Fruit fly (Drosophila melanogaster) whole organism, embryonic: ENCODE measurements around the gene CG2574.

Experiments used
- Abd-B ChIP-seq: fragments of 200-800 bp; sonication (Bioruptor generic); optimal IDR thresholded peaks from 2 replicates; lab custom pipeline; 2018; ENCODE audit warnings: missing biosample characterization, mild to moderate bottlenecking, missing genetic modification characterization, moderate library complexity
- Aef1 ChIP-seq: fragments of 200-800 bp; sonication (Bioruptor generic); IDR thresholded peaks from 3 replicates; pipeline ENCODE4 v1.3.6; 2022; ENCODE audit warnings: missing biosample characterization, missing genetic modification characterization
- Awh ChIP-seq: fragments of 200-800 bp; sonication (Bioruptor generic); IDR thresholded peaks from 2 replicates; pipeline ENCODE4, ENCODE4 v1.3.6; 2022; ENCODE audit warnings: missing biosample characterization, missing genetic modification characterization
- B-H2 ChIP-seq: fragments of 200-800 bp; sonication (Bioruptor generic); optimal IDR thresholded peaks from 2 replicates; lab custom pipeline; 2018; ENCODE audit warnings: missing biosample characterization, mild to moderate bottlenecking, missing genetic modification characterization
- CG12391 ChIP-seq: fragments of 200-800 bp; sonication (Bioruptor generic); optimal IDR thresholded peaks from 3 replicates; lab custom pipeline; 2018; ENCODE audit warnings: missing biosample characterization, mild to moderate bottlenecking, missing genetic modification characterization, moderate library complexity
- CG13287 ChIP-seq: fragments of 200-800 bp; sonication (Bioruptor generic); IDR thresholded peaks from 2 replicates; pipeline ENCODE4 v1.3.6; 2022; ENCODE audit warnings: missing biosample characterization, missing genetic modification characterization; ENCODE audit not compliant: partially characterized antibody
- CG13296 ChIP-seq: fragments of 200-800 bp; sonication (Bioruptor generic); optimal IDR thresholded peaks from 3 replicates; lab custom pipeline; 2018; ENCODE audit warnings: missing biosample characterization, mild to moderate bottlenecking, missing genetic modification characterization
- CG14710 ChIP-seq: fragments of 200-800 bp; sonication (Bioruptor generic); optimal IDR thresholded peaks from 3 replicates; lab custom pipeline; 2019; ENCODE audit warnings: missing biosample characterization, mild to moderate bottlenecking, missing genetic modification characterization, moderate library complexity
- CG14860 ChIP-seq: fragments of 200-800 bp; sonication (Bioruptor generic); IDR thresholded peaks from 3 replicates; pipeline ENCODE4 v1.3.6; 2022; ENCODE audit warnings: missing biosample characterization, missing genetic modification characterization; ENCODE audit not compliant: partially characterized antibody
- CG15269 ChIP-seq: fragments of 200-800 bp; sonication (Bioruptor generic); optimal IDR thresholded peaks from 2 replicates; lab custom pipeline; 2018; ENCODE audit warnings: missing biosample characterization, mild to moderate bottlenecking, missing genetic modification characterization, moderate library complexity
- CG15479 ChIP-seq: fragments of 200-800 bp; sonication (Bioruptor generic); optimal IDR thresholded peaks from 3 replicates; lab custom pipeline; 2019; ENCODE audit warnings: missing biosample characterization, mild to moderate bottlenecking, missing genetic modification characterization, moderate library complexity
- CG17612 ChIP-seq: fragments of 200-800 bp; sonication (Bioruptor generic); IDR thresholded peaks from 2 replicates; pipeline ENCODE4 v1.3.6; 2022; ENCODE audit warnings: missing biosample characterization, missing genetic modification characterization
- CG18262 ChIP-seq: fragments of 200-800 bp; optimal IDR thresholded peaks from 3 replicates; lab custom pipeline; 2019; ENCODE audit warnings: missing biosample characterization, mild to moderate bottlenecking, missing genetic modification characterization, moderate library complexity
- CG1832 ChIP-seq: fragments of 200-800 bp; sonication (Bioruptor generic); optimal IDR thresholded peaks from 2 replicates; lab custom pipeline; 2017; ENCODE audit warnings: missing biosample characterization, mild to moderate bottlenecking, missing genetic modification characterization, inconsistent platforms
- CG2712 ChIP-seq: fragments of 200-800 bp; optimal IDR thresholded peaks from 3 replicates; lab custom pipeline; 2019; ENCODE audit warnings: missing biosample characterization, mild to moderate bottlenecking, missing genetic modification characterization, moderate library complexity
- CG30020 ChIP-seq: fragments of 200-800 bp; optimal IDR thresholded peaks from 2 replicates; lab custom pipeline; 2019; ENCODE audit warnings: missing biosample characterization, mild to moderate bottlenecking, missing genetic modification characterization, moderate library complexity
- CG5180 ChIP-seq: fragments of 200-800 bp; sonication (Bioruptor generic); optimal IDR thresholded peaks from 3 replicates; lab custom pipeline; 2017; ENCODE audit warnings: missing biosample characterization, missing genetic modification characterization, mild to moderate bottlenecking, moderate library complexity, missing genetic modification reagents
- CG5245 ChIP-seq: fragments of 200-800 bp; sonication (Bioruptor generic); optimal IDR thresholded peaks from 3 replicates; lab custom pipeline; 2016; ENCODE audit warnings: missing biosample characterization, missing genetic modification characterization
- CG9215 ChIP-seq: fragments of 200-800 bp; sonication (Bioruptor generic); IDR thresholded peaks from 2 replicates; pipeline ENCODE4 v1.3.6; 2022; ENCODE audit warnings: missing biosample characterization, missing genetic modification characterization
- CoRest ChIP-seq: fragments of 200-800 bp; sonication (Bioruptor generic); optimal IDR thresholded peaks from 3 replicates; lab custom pipeline; 2018; ENCODE audit warnings: missing biosample characterization, mild to moderate bottlenecking, missing genetic modification characterization, moderate library complexity
- ERR ChIP-seq: fragments of 200-800 bp; sonication (Bioruptor generic); optimal IDR thresholded peaks from 2 replicates; lab custom pipeline; 2016; ENCODE audit warnings: missing biosample characterization, missing genetic modification characterization
- Eip74EF ChIP-seq, 2 experiments: fragments of 200-800 bp in 1 of 2; fragments of >200 bp in 1 of 2; sonication (Bioruptor generic) in 1 of 2; optimal IDR thresholded peaks; 2 replicates each; lab custom pipeline; 2017 to 2019; ENCODE audit warnings: missing biosample characterization in 2 of 2, missing genetic modification characterization in 2 of 2, mild to moderate bottlenecking in 1 of 2, moderate library complexity in 1 of 2
- Fer1 ChIP-seq: fragments of 200-800 bp; sonication (Bioruptor generic); optimal IDR thresholded peaks from 2 replicates; lab custom pipeline; 2017; ENCODE audit warnings: missing biosample characterization, mild to moderate bottlenecking, missing genetic modification characterization
- Gsc ChIP-seq: fragments of 200-800 bp; sonication (Bioruptor generic); IDR thresholded peaks from 2 replicates; pipeline ENCODE4 v1.3.6; 2022; ENCODE audit warnings: missing biosample characterization, missing genetic modification characterization
- Hand ChIP-seq: fragments of 200-800 bp; sonication (Bioruptor generic); optimal IDR thresholded peaks from 2 replicates; lab custom pipeline; 2017; ENCODE audit warnings: mild to moderate bottlenecking, missing biosample characterization, missing genetic modification reagents, missing genetic modification characterization
- Mes4 ChIP-seq: fragments of 200-800 bp; sonication (Bioruptor generic); optimal IDR thresholded peaks from 2 replicates; lab custom pipeline; 2016; ENCODE audit warnings: missing biosample characterization, missing genetic modification characterization
- Myb ChIP-seq: fragments of 200-800 bp; sonication (Bioruptor generic); optimal IDR thresholded peaks from 2 replicates; lab custom pipeline; 2016; ENCODE audit warnings: missing biosample characterization, missing genetic modification characterization
- Nf-YB ChIP-seq: fragments of 200-800 bp; sonication (Bioruptor generic); optimal IDR thresholded peaks from 3 replicates; lab custom pipeline; 2019; ENCODE audit warnings: missing biosample characterization, mild to moderate bottlenecking, missing genetic modification characterization, moderate library complexity
- NfI ChIP-seq: fragments of 200-800 bp; sonication (Bioruptor generic); optimal IDR thresholded peaks from 3 replicates; lab custom pipeline; 2018; ENCODE audit warnings: missing biosample characterization, mild to moderate bottlenecking, missing genetic modification characterization, moderate library complexity
- Ravus ChIP-seq: fragments of 200-800 bp; sonication (Bioruptor generic); IDR thresholded peaks from 2 replicates; pipeline ENCODE4 v1.3.6; 2022; ENCODE audit warnings: missing biosample characterization, missing genetic modification characterization
- Side ChIP-seq: fragments of 200-800 bp; sonication (Bioruptor generic); optimal IDR thresholded peaks from 2 replicates; lab custom pipeline; 2016; ENCODE audit warnings: missing biosample characterization, missing genetic modification characterization
- Sox102F ChIP-seq: fragments of 200-800 bp; sonication (Bioruptor generic); optimal IDR thresholded peaks from 2 replicates; lab custom pipeline; 2018; ENCODE audit warnings: missing biosample characterization, mild to moderate bottlenecking, missing genetic modification characterization, moderate library complexity
- Ssrp ChIP-seq: fragments of 200-800 bp; sonication (Bioruptor generic); optimal IDR thresholded peaks from 2 replicates; lab custom pipeline; 2018; ENCODE audit warnings: missing biosample characterization, mild to moderate bottlenecking, missing genetic modification characterization, moderate library complexity
- Tbp ChIP-seq: fragments of >200 bp; optimal IDR thresholded peaks from 2 replicates; lab custom pipeline; 2018; ENCODE audit warnings: missing biosample characterization, missing genetic modification characterization
- Vsx1 ChIP-seq: fragments of 200-800 bp; sonication (Bioruptor generic); optimal IDR thresholded peaks from 2 replicates; lab custom pipeline; 2017; ENCODE audit warnings: missing biosample characterization, mild to moderate bottlenecking, missing genetic modification characterization, missing genetic modification reagents
- cato ChIP-seq: fragments of 200-800 bp; sonication (Bioruptor generic); optimal IDR thresholded peaks from 2 replicates; lab custom pipeline; 2016; ENCODE audit warnings: missing biosample characterization, missing genetic modification characterization, borderline replicate concordance
- croc ChIP-seq: fragments of 200-800 bp; sonication (Bioruptor generic); conservative IDR thresholded peaks from 3 replicates; pipeline ENCODE4 v1.3.6; 2022; ENCODE audit warnings: missing biosample characterization, missing genetic modification characterization
- crol ChIP-seq: fragments of 200-800 bp; sonication (Bioruptor generic); IDR thresholded peaks from 2 replicates; pipeline ENCODE4 v1.3.6; 2022; ENCODE audit warnings: missing biosample characterization, missing genetic modification characterization
- cwo ChIP-seq: fragments of 200-800 bp; sonication (Bioruptor generic); optimal IDR thresholded peaks from 3 replicates; lab custom pipeline; 2017; ENCODE audit warnings: missing biosample characterization, missing genetic modification characterization, mild to moderate bottlenecking, moderate library complexity, missing genetic modification reagents
- dan ChIP-seq: fragments of 200-800 bp; sonication (Bioruptor generic); IDR thresholded peaks from 2 replicates; pipeline ENCODE4 v1.3.6; 2022; ENCODE audit warnings: missing biosample characterization, missing genetic modification characterization
- dysf ChIP-seq: fragments of 200-800 bp; sonication (Bioruptor generic); IDR thresholded peaks from 3 replicates; pipeline ENCODE4 v1.3.6; 2022; ENCODE audit warnings: missing biosample characterization, missing genetic modification characterization
- eve ChIP-seq, 2 experiments: fragments of >200 bp; optimal IDR thresholded peaks; 2 replicates each; lab custom pipeline; 2017; ENCODE audit warnings: missing biosample characterization in 2 of 2, missing genetic modification characterization in 2 of 2
- hbn ChIP-seq: fragments of 200-800 bp; sonication (Bioruptor generic); IDR thresholded peaks from 2 replicates; pipeline ENCODE4 v1.3.6; 2022; ENCODE audit warnings: missing biosample characterization, missing genetic modification characterization; ENCODE audit not compliant: partially characterized antibody
- inv ChIP-seq: fragments of 200-800 bp; sonication (Bioruptor generic); IDR thresholded peaks from 2 replicates; pipeline ENCODE4 v1.3.6; 2022; ENCODE audit warnings: missing biosample characterization, missing genetic modification characterization; ENCODE audit not compliant: partially characterized antibody
- lmd ChIP-seq: fragments of 200-800 bp; sonication (Bioruptor generic); IDR thresholded peaks from 2 replicates; pipeline ENCODE4 v1.3.6; 2022; ENCODE audit warnings: missing biosample characterization, missing genetic modification characterization
- org-1 ChIP-seq: fragments of 200-800 bp; sonication (Bioruptor generic); optimal IDR thresholded peaks from 2 replicates; lab custom pipeline; 2017; ENCODE audit warnings: missing biosample characterization, missing genetic modification characterization
- pum ChIP-seq: fragments of 200-800 bp; sonication (Bioruptor generic); optimal IDR thresholded peaks from 2 replicates; lab custom pipeline; 2016; ENCODE audit warnings: missing biosample characterization, missing genetic modification characterization
- scrt ChIP-seq: fragments of 200-800 bp; sonication (Bioruptor generic); optimal IDR thresholded peaks from 2 replicates; lab custom pipeline; 2018; ENCODE audit warnings: missing biosample characterization, mild to moderate bottlenecking, missing genetic modification characterization, moderate library complexity
- tio ChIP-seq: fragments of 200-800 bp; sonication (Bioruptor generic); optimal IDR thresholded peaks from 2 replicates; lab custom pipeline; 2017; ENCODE audit warnings: missing biosample characterization, missing genetic modification characterization, inconsistent platforms
- twi ChIP-seq: fragments of 200-800 bp; optimal IDR thresholded peaks from 2 replicates; lab custom pipeline; 2019; ENCODE audit warnings: missing biosample characterization, mild to moderate bottlenecking, missing genetic modification characterization, moderate library complexity
- yki ChIP-seq: fragments of >200 bp; optimal IDR thresholded peaks from 3 replicates; lab custom pipeline; 2018

The CG2574 gene

dm6 chrX:12431466-12431865 is 22.8 kb downstream of the CG2574 start (continued):
- TF ChIP-seq pum (GFP tag; lab: Kevin White, UChicago) = no peak
- TF ChIP-seq crol (GFP tag; lab: Robert Waterston, UW) = no peak
- no peak for TF ChIP-seq CG5180 (GFP tag; lab: Kevin White, UChicago)
- TF ChIP-seq dan = no peak
- no peak for TF ChIP-seq Hand (GFP tag; lab: Kevin White, UChicago)
- no peak for TF ChIP-seq CG1832 (GFP tag; lab: Kevin White, UChicago)
- TF ChIP-seq Sox102F = peak; percentile 57
- TF ChIP-seq Aef1 = no peak
- no peak for TF ChIP-seq CG18262 (tag; lab: Kevin White, UChicago)
- TF ChIP-seq cato (GFP tag; lab: Kevin White, UChicago) = no peak
- no peak for TF ChIP-seq CG13296 (GFP tag; lab: Kevin White, UChicago)
- no peak for TF ChIP-seq Ravus
- TF ChIP-seq NfI (GFP tag; lab: Kevin White, UChicago) = no peak
- no peak for TF ChIP-seq CG30020
- TF ChIP-seq Gsc (GFP tag; lab: Robert Waterston, UW) = no peak
- TF ChIP-seq Vsx1 = no peak
- no peak for TF ChIP-seq org-1 (GFP tag; lab: Kevin White, UChicago)
- no peak for TF ChIP-seq Eip74EF (GFP tag; optimal IDR thresholded peaks at IDR 0.05; lab: Kevin White, UChicago)
- no peak for TF ChIP-seq Fer1 (GFP tag; lab: Kevin White, UChicago)
- no peak for TF ChIP-seq tio (GFP tag; lab: Kevin White, UChicago)
- peak; percentile 24 for TF ChIP-seq CoRest (tag; lab: Kevin White, UChicago)
- no peak for TF ChIP-seq scrt (GFP tag; lab: Kevin White, UChicago)
- no peak for TF ChIP-seq CG5245 (GFP tag; lab: Kevin White, UChicago)
- 0 out of 3 replicates have a peak, but pooled peaks have one; percentile 34 for TF ChIP-seq dysf (GFP tag; lab: Robert Waterston, UW)
- peak; percentile 4 for TF ChIP-seq Ssrp (tag; lab: Kevin White, UChicago)
- no peak for TF ChIP-seq yki
- TF ChIP-seq cwo (GFP tag; lab: Kevin White, UChicago) = no peak
- TF ChIP-seq Awh (GFP tag; lab: Robert Waterston, UW) = no peak
- no peak for TF ChIP-seq CG13287 (GFP tag; lab: Robert Waterston, UW)
- TF ChIP-seq Side (GFP tag; lab: Kevin White, UChicago) = no peak
- no peak for TF ChIP-seq Myb
- no peak for TF ChIP-seq Mes4 (GFP tag; lab: Kevin White, UChicago)
- no peak for TF ChIP-seq hbn (GFP tag; lab: Robert Waterston, UW)
- no peak for TF ChIP-seq eve (GFP tag; optimal IDR thresholded peaks at IDR 0.05; lab: Kevin White, UChicago)
- TF ChIP-seq CG17612 = no peak
- no peak for TF ChIP-seq CG14860 (GFP tag; lab: Robert Waterston, UW)
- TF ChIP-seq twi (tag; lab: Kevin White, UChicago) = no peak
- TF ChIP-seq B-H2 = no peak
- no peak for TF ChIP-seq Nf-YB (GFP tag; lab: Kevin White, UChicago)
- peak; percentile 24 for TF ChIP-seq CG12391 (tag; lab: Kevin White, UChicago)
- no peak for TF ChIP-seq croc (GFP tag; lab: Robert Waterston, UW)
- TF ChIP-seq Tbp (GFP tag; lab: Kevin White, UChicago) = no peak
- no peak for TF ChIP-seq CG9215 (GFP tag; lab: Robert Waterston, UW)
- TF ChIP-seq CG14710 (tag; lab: Kevin White, UChicago) = no peak
- peak; percentile 19 for TF ChIP-seq CG2712 (tag; lab: Kevin White, UChicago)
- peak; percentile 36 for TF ChIP-seq CG15269 (tag; lab: Kevin White, UChicago)
- no peak for TF ChIP-seq Abd-B
- no peak for TF ChIP-seq lmd (GFP tag; lab: Robert Waterston, UW)
- no peak for TF ChIP-seq CG15479 (GFP tag; lab: Kevin White, UChicago)
- no peak for TF ChIP-seq ERR (GFP tag; lab: Kevin White, UChicago)
- TF ChIP-seq inv (GFP tag; lab: Robert Waterston, UW) = no peak
